Worm (Caenorhabditis elegans) whole organism, L1 larva: ENCODE data around the gene H03E18.1.
"Not testable (repeated sequence)": the region's sequence is repeated elsewhere in the genome, so short reads cannot be mapped to it uniquely, and the experiment has no call there.

Experiments
- Y116A8C.19 ChIP-seq: sonication (generic microtip); optimal IDR thresholded peaks from 2 replicates; lab custom pipeline; 2016; ENCODE audit warnings: missing compliant biosample characterization, missing genetic modification characterization, borderline replicate concordance
- aly-2 ChIP-seq: fragments of 150-350 bp; optimal IDR thresholded peaks from 2 replicates; lab custom pipeline; 2014; ENCODE audit warnings: missing biosample characterization, missing genetic modification characterization
- ama-1 ChIP-seq: fragments of 150-350 bp; optimal IDR thresholded peaks from 2 replicates; lab custom pipeline; 2014
- ceh-63 ChIP-seq: fragments of 200-800 bp; sonication (Bioruptor generic); optimal IDR thresholded peaks from 2 replicates; lab custom pipeline; 2018; ENCODE audit warnings: mild to moderate bottlenecking, missing genetic modification characterization, missing compliant biosample characterization
- ceh-8 ChIP-seq: fragments of 200-800 bp; sonication (Bioruptor generic); optimal IDR thresholded peaks from 2 replicates; lab custom pipeline; 2018; ENCODE audit warnings: mild to moderate bottlenecking, missing genetic modification characterization, moderate library complexity, missing compliant biosample characterization
- dpl-1 ChIP-seq, 3 experiments: fragments of 150-350 bp in 2 of 3; sonication (generic microtip) in 1 of 3; optimal IDR thresholded peaks; 2 replicates each; lab custom pipeline; 2014 to 2017; ENCODE audit warnings: missing biosample characterization in 3 of 3, missing genetic modification characterization in 3 of 3, missing genetic modification reagents in 3 of 3
- dsc-1 ChIP-seq: sonication (generic microtip); optimal IDR thresholded peaks from 2 replicates; lab custom pipeline; 2016; ENCODE audit warnings: mild to moderate bottlenecking, missing genetic modification characterization, missing compliant biosample characterization
- efl-1 ChIP-seq, 4 experiments: fragments of 150-350 bp; optimal IDR thresholded peaks in 3 of 4; peaks in 1 of 4; 1 replicate in 1 of 4; 2 replicates in 3 of 4; lab custom pipeline; 2014; ENCODE audit warnings: missing biosample characterization in 2 of 4, missing genetic modification characterization in 2 of 4, missing genetic modification reagents in 2 of 4
- egl-13 ChIP-seq: sonication (generic microtip); optimal IDR thresholded peaks from 2 replicates; lab custom pipeline; 2016; ENCODE audit warnings: missing genotype, missing genetic modification reagents, missing genetic modification characterization, missing compliant biosample characterization
- elt-2 ChIP-seq: sonication (generic microtip); optimal IDR thresholded peaks from 2 replicates; lab custom pipeline; 2016; ENCODE audit warnings: missing genetic modification characterization, mild to moderate bottlenecking, inconsistent platforms, missing compliant biosample characterization, missing genetic modification reagents
- elt-3 ChIP-seq, 6 experiments: fragments of 150-350 bp in 1 of 6; sonication (generic microtip); optimal IDR thresholded peaks; 2 replicates each; lab custom pipeline; 2017 to 2018; ENCODE audit warnings: missing biosample characterization in 6 of 6, missing genetic modification characterization in 6 of 6, inconsistent platforms in 1 of 6
- ets-5 ChIP-seq: fragments of 200-800 bp; sonication (Bioruptor generic); IDR thresholded peaks from 2 replicates; pipeline ENCODE4 v1.3.6; 2022; ENCODE audit warnings: missing genetic modification characterization, missing compliant biosample characterization
- fkh-10 ChIP-seq: sonication (generic microtip); optimal IDR thresholded peaks from 2 replicates; lab custom pipeline; 2017; ENCODE audit warnings: missing biosample characterization, missing genetic modification reagents, missing genetic modification characterization
- fkh-4 ChIP-seq: sonication (generic microtip); optimal IDR thresholded peaks from 2 replicates; lab custom pipeline; 2016; ENCODE audit warnings: missing compliant biosample characterization, missing genetic modification characterization, borderline replicate concordance
- fos-1 ChIP-seq: fragments of 150-350 bp; optimal IDR thresholded peaks from 2 replicates; lab custom pipeline; 2014; ENCODE audit warnings: missing biosample characterization, missing genetic modification characterization
- hlh-17 ChIP-seq: fragments of 200-800 bp; sonication (Bioruptor generic); optimal IDR thresholded peaks from 2 replicates; lab custom pipeline; 2018; ENCODE audit warnings: missing genetic modification characterization, mild to moderate bottlenecking, missing compliant biosample characterization, moderate library complexity, borderline replicate concordance
- hlh-4 ChIP-seq: sonication (generic microtip); optimal IDR thresholded peaks from 2 replicates; lab custom pipeline; 2016; ENCODE audit warnings: mild to moderate bottlenecking, missing genetic modification characterization, missing compliant biosample characterization
- hpl-2 ChIP-seq: fragments of 150-350 bp; optimal IDR thresholded peaks from 2 replicates; lab custom pipeline; 2014; ENCODE audit warnings: missing biosample characterization, missing genetic modification reagents, missing genetic modification characterization
- irx-1 ChIP-seq: sonication (generic microtip); optimal IDR thresholded peaks from 2 replicates; lab custom pipeline; 2016; ENCODE audit warnings: missing genetic modification characterization, missing compliant biosample characterization
- jun-1 ChIP-seq: fragments of 150-350 bp; optimal IDR thresholded peaks from 2 replicates; lab custom pipeline; 2014; ENCODE audit warnings: missing biosample characterization, missing genetic modification reagents, missing genetic modification characterization
- lin-13 ChIP-seq: fragments of 150-350 bp; optimal IDR thresholded peaks from 2 replicates; lab custom pipeline; 2014; ENCODE audit warnings: missing biosample characterization, missing genetic modification reagents, missing genetic modification characterization
- lin-15B ChIP-seq: fragments of 150-350 bp; sonication (generic microtip); optimal IDR thresholded peaks from 3 replicates; lab custom pipeline; 2014; ENCODE audit warnings: missing biosample characterization, missing genetic modification characterization
- lin-35 ChIP-seq, 2 experiments: fragments of 150-350 bp; optimal IDR thresholded peaks; 2 replicates each; lab custom pipeline; 2014; ENCODE audit warnings: missing biosample characterization in 2 of 2, missing genetic modification characterization in 2 of 2, missing genetic modification reagents in 2 of 2
- lin-39 ChIP-seq: fragments of 150-350 bp; optimal IDR thresholded peaks from 2 replicates; lab custom pipeline; 2014; ENCODE audit warnings: missing biosample characterization, missing genetic modification reagents, missing genetic modification characterization
- mab-9 ChIP-seq: fragments of 200-800 bp; sonication (Bioruptor generic); IDR thresholded peaks from 2 replicates; pipeline ENCODE4 v1.3.6; 2022; ENCODE audit warnings: missing genetic modification reagents, missing genetic modification characterization, missing compliant biosample characterization
- mef-2 ChIP-seq: fragments of 150-350 bp; optimal IDR thresholded peaks from 2 replicates; lab custom pipeline; 2014; ENCODE audit warnings: missing biosample characterization, missing genetic modification characterization
- mep-1 ChIP-seq: fragments of 150-350 bp; optimal IDR thresholded peaks from 2 replicates; lab custom pipeline; 2014; ENCODE audit warnings: missing biosample characterization, missing genetic modification characterization
- nhr-11 ChIP-seq: fragments of 150-350 bp; optimal IDR thresholded peaks from 2 replicates; lab custom pipeline; 2014; ENCODE audit warnings: missing biosample characterization, missing genetic modification characterization
- nhr-19 ChIP-seq: fragments of 200-800 bp; sonication (Bioruptor generic); conservative IDR thresholded peaks from 2 replicates; pipeline ENCODE4 v1.3.6; 2022; ENCODE audit warnings: missing genetic modification characterization, missing compliant biosample characterization
- nhr-20 ChIP-seq: sonication (generic microtip); optimal IDR thresholded peaks from 2 replicates; lab custom pipeline; 2016; ENCODE audit warnings: mild to moderate bottlenecking, missing genetic modification characterization, missing compliant biosample characterization
- nhr-28 ChIP-seq: fragments of 150-350 bp; optimal IDR thresholded peaks from 2 replicates; lab custom pipeline; 2014; ENCODE audit warnings: missing biosample characterization, missing genetic modification characterization
- nhr-47 ChIP-seq: sonication (generic microtip); optimal IDR thresholded peaks from 2 replicates; lab custom pipeline; 2016; ENCODE audit warnings: mild to moderate bottlenecking, missing genetic modification characterization, moderate library complexity, missing compliant biosample characterization
- nhr-71 ChIP-seq: sonication (generic microtip); optimal IDR thresholded peaks from 2 replicates; lab custom pipeline; 2016; ENCODE audit warnings: mild to moderate bottlenecking, missing genetic modification characterization, moderate library complexity, missing compliant biosample characterization
- pag-3 ChIP-seq: sonication (generic microtip); optimal IDR thresholded peaks from 2 replicates; lab custom pipeline; 2017; ENCODE audit warnings: missing genetic modification characterization, mild to moderate bottlenecking, missing compliant biosample characterization, antibody characterized with exemption, borderline replicate concordance; ENCODE audit not compliant: insufficient read depth
- rnt-1 ChIP-seq: sonication (generic microtip); optimal IDR thresholded peaks from 2 replicates; lab custom pipeline; 2016; ENCODE audit warnings: mild to moderate bottlenecking, missing genetic modification characterization, moderate library complexity, missing compliant biosample characterization
- skn-1 ChIP-seq: fragments of 150-350 bp; optimal IDR thresholded peaks from 2 replicates; lab custom pipeline; 2014; ENCODE audit warnings: missing biosample characterization, missing genetic modification characterization
- snpc-4 ChIP-seq: fragments of 150-350 bp; optimal IDR thresholded peaks from 2 replicates; lab custom pipeline; 2014; ENCODE audit warnings: missing biosample characterization, missing genetic modification characterization
- sox-4 ChIP-seq: sonication (generic microtip); optimal IDR thresholded peaks from 2 replicates; lab custom pipeline; 2016; ENCODE audit warnings: missing genetic modification characterization, missing compliant biosample characterization
- sptf-1 ChIP-seq: fragments of 150-350 bp; optimal IDR thresholded peaks from 2 replicates; lab custom pipeline; 2014; ENCODE audit warnings: missing biosample characterization, missing genetic modification characterization
- tbx-2 ChIP-seq: sonication (generic microtip); optimal IDR thresholded peaks from 2 replicates; lab custom pipeline; 2016; ENCODE audit warnings: missing genetic modification characterization, missing compliant biosample characterization
- unc-62 ChIP-seq: fragments of 150-350 bp; optimal IDR thresholded peaks from 2 replicates; lab custom pipeline; 2014; ENCODE audit warnings: missing biosample characterization, missing genetic modification reagents, missing genetic modification characterization
- unc-98 ChIP-seq: fragments of 200-800 bp; sonication (Bioruptor generic); IDR thresholded peaks from 2 replicates; pipeline ENCODE4 v1.3.6; 2022; ENCODE audit warnings: missing genetic modification characterization, missing compliant biosample characterization
- vab-15 ChIP-seq: sonication (generic microtip); optimal IDR thresholded peaks from 2 replicates; lab custom pipeline; 2017; ENCODE audit warnings: missing genotype, mild to moderate bottlenecking, missing genetic modification characterization, missing compliant biosample characterization
- xbp-1 ChIP-seq: sonication (generic microtip); optimal IDR thresholded peaks from 2 replicates; lab custom pipeline; 2016; ENCODE audit warnings: missing genetic modification characterization, missing compliant biosample characterization
- zip-4 ChIP-seq: fragments of 200-800 bp; sonication (Bioruptor generic); optimal IDR thresholded peaks from 2 replicates; lab custom pipeline; 2018; ENCODE audit warnings: mild to moderate bottlenecking, missing genetic modification characterization, moderate library complexity, missing compliant biosample characterization
- ztf-4 ChIP-seq: fragments of 150-350 bp; optimal IDR thresholded peaks from 2 replicates; lab custom pipeline; 2014; ENCODE audit warnings: missing biosample characterization, missing genetic modification characterization

H03E18.1 gene

DNA sequence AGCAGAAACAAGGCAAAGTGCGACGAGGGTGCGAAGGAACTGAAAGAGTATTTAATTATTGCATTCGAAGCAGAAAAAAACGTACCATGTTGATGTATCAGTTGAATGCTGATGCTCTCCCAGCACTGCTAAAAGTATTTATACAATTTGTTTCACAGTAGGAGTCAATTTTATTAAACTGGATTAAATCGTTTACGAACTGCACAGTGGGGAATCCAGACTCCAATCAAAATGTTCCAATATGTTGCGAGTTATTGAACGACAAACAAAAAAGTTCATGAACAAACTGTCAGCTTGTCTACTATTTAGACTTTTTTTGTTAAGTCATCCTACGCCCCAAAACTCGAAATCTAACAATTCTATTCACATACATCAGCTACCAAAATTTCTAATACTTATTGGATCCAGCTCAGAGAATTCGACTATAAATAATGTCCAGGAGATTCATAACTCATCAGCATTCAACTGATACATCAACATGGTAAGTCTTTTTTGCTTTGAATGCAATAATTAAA is 30.6 kb downstream of the H03E18.1 start, which contains the start of the genes nspc-4 and nspc-5:
Gene nspc-4 (minus strand): TSS at position 101 of the 515 bp plus-strand sequence.
Gene nspc-5 (plus strand): TSS at position 465 of the 515 bp plus-strand sequence.
- TF ChIP-seq nhr-11 (tag; lab: Kevin White, UChicago); ztf-4; fkh-10 (GFP tag; lab: Kevin White, UChicago): not testable (repeated sequence)

- TF ChIP-seq pag-3 (tag; lab: Kevin White, UChicago); jun-1 (tag; lab: Kevin White, UChicago); sox-4: not testable (repeated sequence)
Measured at ce11 chrX:8541562-8541961, 33.9 kb downstream of the H03E18.1 start, which contains the start of gene nspc-7. TSS of gene nspc-7 (plus strand) at chrX:8541862.

ce11 chrX:8545971-8546442 is 38.3 kb downstream of the H03E18.1 start, which contains the start of gene sdha-1:
TSS of gene sdha-1 (minus strand) at chrX:8546021.
- TF ChIP-seq nhr-20 (tag; lab: Kevin White, UChicago) (peak; percentile 94), ceh-63 (GFP tag; lab: Kevin White, UChicago) (no peak), elt-2 (tag; lab: Kevin White, UChicago) (peak; percentile 86), vab-15 (tag; lab: Kevin White, UChicago) (no peak), mep-1 (tag; lab: Kevin White, UChicago) (peak; percentile 96), dpl-1 (GFP tag; optimal IDR thresholded peaks at IDR 0.05; lab: Kevin White, UChicago) (peak; percentile 66 to 82 (median 79)), hlh-4 (tag; lab: Kevin White, UChicago) (no peak), lin-13 (GFP tag; lab: Kevin White, UChicago) (peak; percentile 70), sox-4 (no peak), efl-1 (optimal IDR thresholded peaks at IDR 0.05; lab: Kevin White, UChicago) (peak; percentile 70 to 72), efl-1 (GFP tag; optimal IDR thresholded peaks at IDR 0.05 in 1 of 2; lab: Kevin White, UChicago) (peak; percentile 69 to 96), lin-15B (tag; lab: Kevin White, UChicago) (peak; percentile 70), snpc-4 (tag; lab: Kevin White, UChicago) (peak; percentile 63), ceh-8 (no peak), jun-1 (tag; lab: Kevin White, UChicago) (peak; percentile 84), xbp-1 (tag; lab: Kevin White, UChicago) (peak; percentile 91), hpl-2 (GFP tag; lab: Kevin White, UChicago) (peak; percentile 4), lin-39 (tag; lab: Kevin White, UChicago) (peak; percentile 63), zip-4 (GFP tag; lab: Kevin White, UChicago) (peak; percentile 53), unc-98 (GFP tag; lab: Robert Waterston, UW) (no peak), mab-9 (GFP tag; lab: Robert Waterston, UW) (no peak; the same call in 1 of the 2 replicates), nhr-47 (peak; percentile 88), mef-2 (tag; lab: Kevin White, UChicago) (peak; percentile 65), fos-1 (peak; percentile 65), fkh-4 (tag; lab: Kevin White, UChicago) (no peak), unc-62 (GFP tag; lab: Kevin White, UChicago) (no peak), sptf-1 (tag; lab: Kevin White, UChicago) (no peak), tbx-2 (peak; percentile 89), hlh-17 (GFP tag; lab: Kevin White, UChicago) (no peak), dsc-1 (peak; percentile 76), nhr-28 (tag; lab: Kevin White, UChicago) (no peak), pag-3 (tag; lab: Kevin White, UChicago) (peak; percentile 56), lin-35 (GFP tag; optimal IDR thresholded peaks at IDR 0.05; lab: Kevin White, UChicago) (peak; percentile 77 to 91), nhr-19 (peak; percentile 98), egl-13 (tag; lab: Kevin White, UChicago) (peak; percentile 74), ets-5 (GFP tag; lab: Robert Waterston, UW) (no peak), Y116A8C.19 (no peak), irx-1 (tag; lab: Kevin White, UChicago) (peak; percentile 71), elt-3 (tag; optimal IDR thresholded peaks at IDR 0.05; lab: Kevin White, UChicago) (peak in 3 of 6 experiments; percentile 42 to 87 (median 63)), skn-1 (tag; lab: Kevin White, UChicago) (peak; percentile 79), nhr-71 (tag; lab: Kevin White, UChicago) (peak; percentile 94), ama-1 (lab: Kevin White, UChicago) (no peak), rnt-1 (tag; lab: Kevin White, UChicago) (peak; percentile 90), aly-2 (tag; lab: Kevin White, UChicago) (peak; percentile 59)
